Fruit fly (Drosophila melanogaster) whole organism, prepupa: ENCODE measurements around the gene Set8.
A peak's percentile ranks its signal among the peaks of the same experiment; 100 is the strongest.

Experiments
- Blimp-1 ChIP-seq: fragments of 200-800 bp; sonication (Bioruptor generic); optimal IDR thresholded peaks from 3 replicates; lab custom pipeline; 2017; ENCODE audit warnings: missing biosample characterization, missing genetic modification characterization, mild to moderate bottlenecking, moderate library complexity, missing genetic modification reagents
- CG10631 ChIP-seq: fragments of 200-800 bp; sonication (Bioruptor generic); optimal IDR thresholded peaks from 2 replicates; lab custom pipeline; 2016; ENCODE audit warnings: missing biosample characterization, missing genetic modification characterization
- CG10669 ChIP-seq: fragments of 200-800 bp; sonication (Bioruptor generic); optimal IDR thresholded peaks from 3 replicates; lab custom pipeline; 2018; ENCODE audit warnings: missing biosample characterization, mild to moderate bottlenecking, missing genetic modification characterization, moderate library complexity
- CG11294 ChIP-seq: fragments of 200-800 bp; sonication (Bioruptor generic); IDR thresholded peaks from 2 replicates; pipeline ENCODE4 v1.3.6; 2022; ENCODE audit warnings: missing biosample characterization, missing genetic modification characterization
- CG11762 ChIP-seq: fragments of 200-800 bp; sonication (Bioruptor generic); optimal IDR thresholded peaks from 3 replicates; lab custom pipeline; 2016; ENCODE audit warnings: missing biosample characterization, missing genetic modification characterization; ENCODE audit not compliant: insufficient read depth
- CG11902 ChIP-seq: fragments of 200-800 bp; sonication (Bioruptor generic); optimal IDR thresholded peaks from 3 replicates; lab custom pipeline; 2016; ENCODE audit warnings: missing biosample characterization, missing genetic modification characterization
- CG15336 ChIP-seq: fragments of 200-800 bp; sonication (Bioruptor generic); IDR thresholded peaks from 2 replicates; pipeline ENCODE4 v1.3.6; 2022; ENCODE audit warnings: missing biosample characterization, missing genetic modification characterization
- CG16779 ChIP-seq: fragments of 200-800 bp; sonication (Bioruptor generic); optimal IDR thresholded peaks from 3 replicates; lab custom pipeline; 2017; ENCODE audit warnings: missing biosample characterization, mild to moderate bottlenecking, missing genetic modification characterization
- CG3032 ChIP-seq: fragments of 200-800 bp; optimal IDR thresholded peaks from 2 replicates; lab custom pipeline; 2019; ENCODE audit warnings: missing biosample characterization, mild to moderate bottlenecking, missing genetic modification characterization, moderate library complexity
- CG31627 ChIP-seq: fragments of 200-800 bp; sonication (Bioruptor generic); optimal IDR thresholded peaks from 3 replicates; lab custom pipeline; 2016; ENCODE audit warnings: missing biosample characterization, missing genetic modification characterization
- CG32006 ChIP-seq: fragments of 200-800 bp; sonication (Bioruptor generic); optimal IDR thresholded peaks from 3 replicates; lab custom pipeline; 2017; ENCODE audit warnings: missing biosample characterization, mild to moderate bottlenecking, missing genetic modification characterization
- CG3919 ChIP-seq: fragments of 200-800 bp; sonication (Bioruptor generic); optimal IDR thresholded peaks from 3 replicates; lab custom pipeline; 2016; ENCODE audit warnings: missing biosample characterization, missing genetic modification characterization
- CG4318 ChIP-seq: fragments of 200-800 bp; sonication (Bioruptor generic); optimal IDR thresholded peaks from 3 replicates; lab custom pipeline; 2017; ENCODE audit warnings: missing biosample characterization, mild to moderate bottlenecking, missing genetic modification characterization
- CG6276 ChIP-seq: fragments of 200-800 bp; sonication (Bioruptor generic); optimal IDR thresholded peaks from 2 replicates; lab custom pipeline; 2017; ENCODE audit warnings: missing biosample characterization, mild to moderate bottlenecking, missing genetic modification characterization
- CG6792 ChIP-seq: fragments of 200-800 bp; sonication (Bioruptor generic); optimal IDR thresholded peaks from 3 replicates; lab custom pipeline; 2016; ENCODE audit warnings: missing biosample characterization, missing genetic modification characterization
- CG6808 ChIP-seq: fragments of 200-800 bp; sonication (Bioruptor generic); optimal IDR thresholded peaks from 3 replicates; lab custom pipeline; 2017; ENCODE audit warnings: missing biosample characterization, missing genetic modification characterization, mild to moderate bottlenecking, moderate library complexity, missing genetic modification reagents
- CG7368 ChIP-seq: fragments of 200-800 bp; sonication (Bioruptor generic); optimal IDR thresholded peaks from 3 replicates; lab custom pipeline; 2016; ENCODE audit warnings: missing biosample characterization, missing genetic modification characterization
- CG8119 ChIP-seq: fragments of 200-800 bp; sonication (Bioruptor generic); IDR thresholded peaks from 3 replicates; pipeline ENCODE4 v1.3.6; 2022; ENCODE audit warnings: missing biosample characterization, missing genetic modification characterization
- CG9139 ChIP-seq: fragments of 200-800 bp; sonication (Bioruptor generic); optimal IDR thresholded peaks from 3 replicates; lab custom pipeline; 2017; ENCODE audit warnings: missing biosample characterization, mild to moderate bottlenecking, missing genetic modification characterization
- Eip75B ChIP-seq: fragments of 200-800 bp; sonication (Bioruptor generic); optimal IDR thresholded peaks from 3 replicates; lab custom pipeline; 2016; ENCODE audit warnings: missing biosample characterization, missing genetic modification characterization
- Eip78C ChIP-seq: fragments of 200-800 bp; sonication (Bioruptor generic); peaks from one replicate; lab custom pipeline; 2016; ENCODE audit warnings: missing biosample characterization, missing genetic modification characterization
- Eip93F ChIP-seq: fragments of 200-800 bp; sonication (Bioruptor generic); optimal IDR thresholded peaks from 2 replicates; lab custom pipeline; 2016; ENCODE audit warnings: missing biosample characterization, mild to moderate bottlenecking, missing genetic modification characterization
- Ets21C ChIP-seq: fragments of 200-800 bp; sonication (Bioruptor generic); optimal IDR thresholded peaks from 3 replicates; lab custom pipeline; 2016; ENCODE audit warnings: missing biosample characterization, missing genetic modification characterization
- Hr38 ChIP-seq: sonication (Bioruptor generic); optimal IDR thresholded peaks from 2 replicates; lab custom pipeline; 2016; ENCODE audit warnings: missing biosample characterization, missing genetic modification characterization
- Hr39 ChIP-seq: fragments of 200-800 bp; sonication (Bioruptor generic); optimal IDR thresholded peaks from 2 replicates; lab custom pipeline; 2016; ENCODE audit warnings: missing biosample characterization, missing genetic modification characterization
- Hr4 ChIP-seq: fragments of 200-800 bp; sonication (Bioruptor generic); optimal IDR thresholded peaks from 3 replicates; lab custom pipeline; 2016; ENCODE audit warnings: missing biosample characterization, missing genetic modification characterization
- Met ChIP-seq: fragments of 200-800 bp; sonication (Bioruptor generic); optimal IDR thresholded peaks from 3 replicates; lab custom pipeline; 2016; ENCODE audit warnings: missing biosample characterization, missing genetic modification characterization
- OdsH ChIP-seq: fragments of 200-800 bp; sonication (Bioruptor generic); optimal IDR thresholded peaks from 3 replicates; lab custom pipeline; 2016; ENCODE audit warnings: missing biosample characterization, missing genetic modification characterization
- Smox ChIP-seq: fragments of 200-800 bp; sonication (Bioruptor generic); optimal IDR thresholded peaks from 3 replicates; lab custom pipeline; 2016; ENCODE audit warnings: missing biosample characterization, missing genetic modification characterization
- Sox102F ChIP-seq: fragments of 200-800 bp; sonication (Bioruptor generic); optimal IDR thresholded peaks from 2 replicates; lab custom pipeline; 2016; ENCODE audit warnings: missing biosample characterization, mild to moderate bottlenecking, missing genetic modification characterization
- Sox15 ChIP-seq: fragments of 200-800 bp; sonication (Bioruptor generic); optimal IDR thresholded peaks from 3 replicates; lab custom pipeline; 2016; ENCODE audit warnings: missing biosample characterization, missing genetic modification characterization
- achi ChIP-seq: fragments of 200-800 bp; sonication (Bioruptor generic); optimal IDR thresholded peaks from 3 replicates; lab custom pipeline; 2016; ENCODE audit warnings: missing biosample characterization, missing genetic modification characterization
- acj6 ChIP-seq: fragments of 200-800 bp; sonication (Bioruptor generic); optimal IDR thresholded peaks from 3 replicates; lab custom pipeline; 2016; ENCODE audit warnings: missing biosample characterization, missing genetic modification characterization
- cyc ChIP-seq: fragments of 200-800 bp; sonication (Bioruptor generic); optimal IDR thresholded peaks from 3 replicates; lab custom pipeline; 2016; ENCODE audit warnings: missing biosample characterization, missing genetic modification characterization
- dac ChIP-seq: fragments of 200-800 bp; sonication (Bioruptor generic); optimal IDR thresholded peaks from 2 replicates; lab custom pipeline; 2017; ENCODE audit warnings: missing biosample characterization, mild to moderate bottlenecking, missing genetic modification characterization
- dsx ChIP-seq: fragments of 200-800 bp; optimal IDR thresholded peaks from 3 replicates; lab custom pipeline; 2019; ENCODE audit warnings: missing biosample characterization, mild to moderate bottlenecking, missing genetic modification characterization, moderate library complexity; ENCODE audit not compliant: poor library complexity, severe bottlenecking
- eg ChIP-seq: fragments of 200-800 bp; sonication (Bioruptor generic); IDR thresholded peaks from 3 replicates; pipeline ENCODE4 v1.3.6; 2022; ENCODE audit warnings: missing biosample characterization, missing genetic modification characterization
- esn ChIP-seq: fragments of 200-800 bp; sonication (Bioruptor generic); optimal IDR thresholded peaks from 2 replicates; lab custom pipeline; 2016; ENCODE audit warnings: missing biosample characterization, mild to moderate bottlenecking, missing genetic modification characterization, moderate library complexity
- fd59A ChIP-seq: fragments of 200-800 bp; sonication (Bioruptor generic); optimal IDR thresholded peaks from 2 replicates; lab custom pipeline; 2017; ENCODE audit warnings: missing biosample characterization, mild to moderate bottlenecking, missing genetic modification characterization, missing genetic modification reagents
- fd85E ChIP-seq: fragments of 200-800 bp; sonication (Bioruptor generic); optimal IDR thresholded peaks from 3 replicates; lab custom pipeline; 2016; ENCODE audit warnings: missing biosample characterization, missing genetic modification characterization
- net ChIP-seq: fragments of 200-800 bp; sonication (Bioruptor generic); optimal IDR thresholded peaks from 3 replicates; lab custom pipeline; 2016; ENCODE audit warnings: missing biosample characterization, missing genetic modification characterization
- spab ChIP-seq: fragments of 200-800 bp; sonication (Bioruptor generic); optimal IDR thresholded peaks from 2 replicates; lab custom pipeline; 2017; ENCODE audit warnings: missing biosample characterization, mild to moderate bottlenecking, missing genetic modification characterization, missing genetic modification reagents
- ss ChIP-seq, 2 experiments: fragments of 200-800 bp; sonication (Bioruptor generic); optimal IDR thresholded peaks; 2 replicates in 1 of 2; 3 replicates in 1 of 2; lab custom pipeline; 2017 to 2018; ENCODE audit warnings: mild to moderate bottlenecking in 2 of 2, missing biosample characterization in 2 of 2, missing genetic modification characterization in 2 of 2, moderate library complexity in 1 of 2
- svp ChIP-seq: fragments of 200-800 bp; sonication (Bioruptor generic); peaks from one replicate; lab custom pipeline; 2016; ENCODE audit warnings: missing biosample characterization, missing genetic modification characterization
- topi ChIP-seq: fragments of 200-800 bp; sonication (Bioruptor generic); optimal IDR thresholded peaks from 3 replicates; lab custom pipeline; 2016; ENCODE audit warnings: missing biosample characterization, missing genetic modification characterization

The Set8 gene

dm6 chr3R:14348480-14348879 lies 32.6 kb downstream of the Set8 start:
- no peak for TF ChIP-seq Met (GFP tag; lab: Kevin White, UChicago)
- no peak for TF ChIP-seq cyc (GFP tag; lab: Kevin White, UChicago)
- no peak for TF ChIP-seq svp (GFP tag; lab: Kevin White, UChicago)
- TF ChIP-seq Eip78C (GFP tag; lab: Kevin White, UChicago) = peak; percentile 67

DNA sequence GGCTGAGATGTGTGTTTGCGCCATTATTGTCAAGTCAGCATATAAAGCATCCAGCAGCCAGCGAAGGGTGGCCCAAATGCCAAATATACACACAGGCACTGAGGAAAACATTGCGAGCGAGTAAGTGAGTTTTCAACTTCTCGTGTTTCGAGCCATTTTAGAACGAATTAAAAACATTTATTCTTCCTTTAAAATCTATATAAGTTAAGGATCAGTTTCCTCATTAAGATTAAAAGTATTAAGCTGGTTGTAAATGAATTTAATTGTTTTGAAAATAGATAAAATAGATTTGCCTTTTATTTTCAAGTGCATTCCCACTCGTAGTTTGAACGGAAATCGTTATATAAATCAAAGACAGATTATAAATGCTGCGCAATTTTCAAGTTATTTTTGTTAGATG lies 35.6 kb downstream of the Set8 start:
- TF ChIP-seq Ets21C (GFP tag; lab: Kevin White, UChicago) = no peak
- no peak for TF ChIP-seq Smox (GFP tag; lab: Kevin White, UChicago)
- no peak for TF ChIP-seq achi (GFP tag; lab: Kevin White, UChicago)
- no peak for TF ChIP-seq CG6276 (GFP tag; lab: Kevin White, UChicago)
- TF ChIP-seq CG11762 (GFP tag; lab: Kevin White, UChicago) = no peak
- no peak for TF ChIP-seq CG15336 (GFP tag; lab: Robert Waterston, UW)
- TF ChIP-seq Eip78C (GFP tag; lab: Kevin White, UChicago) = peak; percentile 48
- TF ChIP-seq CG11902 = no peak
- no peak for TF ChIP-seq Blimp-1 (GFP tag; lab: Kevin White, UChicago)
- TF ChIP-seq dsx (GFP tag; lab: Kevin White, UChicago) = no peak
- TF ChIP-seq CG4318 (GFP tag; lab: Kevin White, UChicago) = no peak
- TF ChIP-seq CG11294 (GFP tag; lab: Robert Waterston, UW) = no peak
- no peak for TF ChIP-seq CG10669 (GFP tag; lab: Kevin White, UChicago)
- TF ChIP-seq Eip75B (GFP tag; lab: Kevin White, UChicago) = no peak
- TF ChIP-seq topi (GFP tag; lab: Kevin White, UChicago) = peak; percentile 5
- TF ChIP-seq svp (GFP tag; lab: Kevin White, UChicago) = no peak
- no peak for TF ChIP-seq net
- TF ChIP-seq Met (GFP tag; lab: Kevin White, UChicago) = peak; percentile 20
- no peak for TF ChIP-seq Hr38 (GFP tag; lab: Kevin White, UChicago)
- TF ChIP-seq CG9139 (GFP tag; lab: Kevin White, UChicago) = no peak
- no peak for TF ChIP-seq ss (GFP tag; optimal IDR thresholded peaks at IDR 0.05; lab: Kevin White, UChicago)

- TF ChIP-seq esn (GFP tag; lab: Kevin White, UChicago) = peak; percentile 83
- TF ChIP-seq CG32006 (GFP tag; lab: Kevin White, UChicago) = peak; percentile 91
- peak; percentile 88 for TF ChIP-seq CG10631 (GFP tag; lab: Kevin White, UChicago)
- peak; percentile 52 for TF ChIP-seq Hr39 (GFP tag; lab: Kevin White, UChicago)
- peak; percentile 71 for TF ChIP-seq Hr4 (GFP tag; lab: Kevin White, UChicago)
- peak; percentile 90 for TF ChIP-seq CG6792
- peak; percentile 80 for TF ChIP-seq net
- TF ChIP-seq eg (GFP tag; lab: Robert Waterston, UW) = peak; percentile 84
- peak; percentile 56 for TF ChIP-seq Ets21C (GFP tag; lab: Kevin White, UChicago)
- TF ChIP-seq spab (GFP tag; lab: Kevin White, UChicago) = peak; percentile 92
- peak; percentile 88 for TF ChIP-seq acj6 (GFP tag; lab: Kevin White, UChicago)
- TF ChIP-seq Met (GFP tag; lab: Kevin White, UChicago) = peak; percentile 73
- TF ChIP-seq CG6808 = peak; percentile 91
- TF ChIP-seq CG3919 (GFP tag; lab: Kevin White, UChicago) = peak; percentile 91
- peak; percentile 89 for TF ChIP-seq CG15336 (GFP tag; lab: Robert Waterston, UW)
- TF ChIP-seq Smox (GFP tag; lab: Kevin White, UChicago) = peak; percentile 66
- TF ChIP-seq OdsH = peak; percentile 89
- TF ChIP-seq CG3032 = peak; percentile 95
- TF ChIP-seq fd85E = peak; percentile 72
- peak; percentile 92 for TF ChIP-seq CG10669 (GFP tag; lab: Kevin White, UChicago)
- peak; percentile 64 for TF ChIP-seq CG31627 (GFP tag; lab: Kevin White, UChicago)
- TF ChIP-seq Sox102F (GFP tag; lab: Kevin White, UChicago) = peak; percentile 61
- TF ChIP-seq CG4318 (GFP tag; lab: Kevin White, UChicago) = peak; percentile 80
- peak; percentile 84 for TF ChIP-seq CG9139 (GFP tag; lab: Kevin White, UChicago)
- TF ChIP-seq CG6276 (GFP tag; lab: Kevin White, UChicago) = peak; percentile 87
- no peak for TF ChIP-seq Eip93F (GFP tag; lab: Kevin White, UChicago)
- peak; percentile 77 for TF ChIP-seq topi (GFP tag; lab: Kevin White, UChicago)
- peak; percentile 69 to 90 for TF ChIP-seq ss (GFP tag; optimal IDR thresholded peaks at IDR 0.05; lab: Kevin White, UChicago)
- peak; percentile 79 for TF ChIP-seq CG16779
- peak; percentile 77 for TF ChIP-seq dac
- TF ChIP-seq Hr38 (GFP tag; lab: Kevin White, UChicago) = no peak
- TF ChIP-seq Sox15 (GFP tag; lab: Kevin White, UChicago) = peak; percentile 79
- TF ChIP-seq Blimp-1 (GFP tag; lab: Kevin White, UChicago) = peak; percentile 86
- peak; percentile 89 for TF ChIP-seq CG8119 (GFP tag; lab: Robert Waterston, UW)
- TF ChIP-seq fd59A (GFP tag; lab: Kevin White, UChicago) = peak; percentile 71
- TF ChIP-seq CG7368 (GFP tag; lab: Kevin White, UChicago) = peak; percentile 82
These were observed 37.9 kb downstream of the Set8 start for dm6 chr3R:14353733-14354152.
